Fruit fly (Drosophila melanogaster): ENCODE data around the gene CG14947.
A peak's percentile ranks its signal among the peaks of the same experiment; 100 is the strongest.

DNA sequence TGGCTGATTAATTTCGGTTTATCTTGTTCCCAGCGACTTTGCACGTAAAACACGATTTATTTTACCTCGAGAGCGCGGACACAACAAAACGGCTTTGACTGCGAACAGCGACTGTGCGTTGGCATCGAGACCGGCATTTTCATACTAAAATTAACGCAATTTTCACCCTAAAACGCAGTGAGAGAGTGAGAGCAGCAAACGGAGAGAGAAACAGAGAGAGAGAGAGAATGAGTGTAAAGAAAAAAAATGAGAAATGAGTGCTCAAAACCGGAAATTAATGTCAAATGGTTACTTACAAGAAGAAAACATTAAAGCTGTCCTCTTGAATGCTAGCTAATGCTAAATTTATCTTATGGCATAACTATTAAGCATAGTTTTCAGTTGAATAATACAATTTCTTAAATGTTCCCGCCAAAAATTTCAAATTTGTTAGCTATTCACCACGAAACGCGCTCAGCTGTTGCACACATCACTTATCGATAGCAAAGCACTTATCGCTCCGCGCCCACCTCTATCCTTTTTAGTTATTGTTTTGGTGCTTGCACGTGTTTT is 20.0 kb upstream of the CG14947 start, which contains the start of the genes JhI-21, RpL7-like and CG34164:
- no peak for TF ChIP-seq CG4318 (GFP tag; optimal IDR thresholded peaks at IDR 0.05)
- peak; percentile 61 for TF ChIP-seq CG6854 (GFP tag; optimal IDR thresholded peaks at IDR 0.05)
- TF ChIP-seq CG6808 (GFP tag; optimal IDR thresholded peaks at IDR 0.05), result no peak
- TF ChIP-seq Hr39 (GFP tag; optimal IDR thresholded peaks at IDR 0.05), result no peak

Data from whole organism, prepupa.